Fruit fly (Drosophila melanogaster): ENCODE results near the gene MagR.

MagR gene

DNA sequence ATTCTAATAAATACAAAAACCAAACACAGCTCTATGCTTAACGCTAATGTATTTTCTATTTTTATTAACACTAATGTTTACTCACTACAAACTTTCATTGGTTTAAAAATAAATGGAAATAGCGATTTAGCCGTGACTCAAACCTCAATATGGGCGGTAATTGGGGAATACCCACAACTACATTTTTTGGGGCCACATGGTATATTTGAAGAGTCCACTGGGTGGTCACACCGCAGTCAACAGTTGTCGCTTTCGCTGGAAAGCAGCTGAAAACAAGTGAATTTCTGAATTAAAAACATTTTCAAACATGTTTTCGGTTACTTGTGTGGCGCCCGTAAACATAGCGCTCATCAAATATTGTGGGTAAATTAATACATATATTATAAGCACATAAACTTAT lies 14.9 kb downstream of the MagR start, which contains the start of gene Mvd (continued):
- TF ChIP-seq yki (optimal IDR thresholded peaks at IDR 0.05) (no peak), grau (tag; optimal IDR thresholded peaks at IDR 0.05) (no peak), CG3163 (GFP tag; optimal IDR thresholded peaks at IDR 0.05) (no peak), Dfd (GFP tag; optimal IDR thresholded peaks at IDR 0.05) (no peak), unpg (GFP tag; optimal IDR thresholded peaks at IDR 0.05) (no peak), CG17912 (GFP tag; optimal IDR thresholded peaks at IDR 0.05) (no peak), CG5245 (GFP tag; optimal IDR thresholded peaks at IDR 0.05) (no peak), dmrt99B (tag; optimal IDR thresholded peaks at IDR 0.05) (no peak), sens-2 (GFP tag; IDR thresholded peaks at IDR 0.05) (no peak), chn (GFP tag; optimal IDR thresholded peaks at IDR 0.05) (no peak), slp2 (GFP tag; optimal IDR thresholded peaks at IDR 0.05) (no peak), CG12155 (GFP tag; optimal IDR thresholded peaks at IDR 0.05) (no peak), Bgb (GFP tag; IDR thresholded peaks at IDR 0.05; ENCODE audit: partially characterized antibody) (peak; percentile 51), Hr39 (optimal IDR thresholded peaks at IDR 0.05) (no peak), CG1647 (GFP tag; optimal IDR thresholded peaks at IDR 0.05) (no peak), chinmo (GFP tag; IDR thresholded peaks at IDR 0.05; ENCODE audit: partially characterized antibody) (0 out of 4 replicates have a peak, but pooled peaks have one; percentile 37), NK7.1 (GFP tag; optimal IDR thresholded peaks at IDR 0.05) (no peak), wek (GFP tag; optimal IDR thresholded peaks at IDR 0.05) (peak; percentile 99), sisA (GFP tag; IDR thresholded peaks at IDR 0.05) (no peak), bowl (GFP tag; IDR thresholded peaks at IDR 0.05) (no peak), hbn (GFP tag; IDR thresholded peaks at IDR 0.05; ENCODE audit: partially characterized antibody) (no peak), repo (GFP tag; optimal IDR thresholded peaks at IDR 0.05) (no peak), C15 (GFP tag; IDR thresholded peaks at IDR 0.05) (no peak), Ada2b (GFP tag; IDR thresholded peaks at IDR 0.05) (no peak), gfzf (GFP tag; optimal IDR thresholded peaks at IDR 0.05) (peak; percentile 94), CG3838 (GFP tag; optimal IDR thresholded peaks at IDR 0.05) (no peak), Bdp1 (GFP tag; optimal IDR thresholded peaks at IDR 0.05) (no peak), CG1603 (tag; optimal IDR thresholded peaks at IDR 0.05) (peak; percentile 84), pzg (GFP tag; optimal IDR thresholded peaks at IDR 0.05) (peak; percentile 92), E2f2 (GFP tag; IDR thresholded peaks at IDR 0.05) (peak; percentile 58), Lpt (GFP tag; optimal IDR thresholded peaks at IDR 0.05) (no peak), Hr3 (GFP tag; optimal IDR thresholded peaks at IDR 0.05) (peak; percentile 0), Xbp1 (GFP tag; optimal IDR thresholded peaks at IDR 0.05) (peak; percentile 14), zfh1 (GFP tag; IDR thresholded peaks at IDR 0.05) (0 out of 3 replicates have a peak, but pooled peaks have one; percentile 21), crc (GFP tag; optimal IDR thresholded peaks at IDR 0.05) (no peak), fd64A (GFP tag; optimal IDR thresholded peaks at IDR 0.05) (no peak), CG33213 (GFP tag; optimal IDR thresholded peaks at IDR 0.05) (peak; percentile 31), insv (GFP tag; optimal IDR thresholded peaks at IDR 0.05) (peak in 1 of 2 experiments; percentile 24), YL-1 (GFP tag; optimal IDR thresholded peaks at IDR 0.05) (peak; percentile 77), Camta (GFP tag; optimal IDR thresholded peaks at IDR 0.05) (no peak), phol (tag; optimal IDR thresholded peaks at IDR 0.05) (peak; percentile 60), amos (GFP tag; IDR thresholded peaks at IDR 0.05; ENCODE audit: partially characterized antibody) (peak; percentile 18; the same call in 1 of the 2 replicates), CG15696 (tag; optimal IDR thresholded peaks at IDR 0.05) (no peak), zen2 (GFP tag; IDR thresholded peaks at IDR 0.05; ENCODE audit: partially characterized antibody) (no peak), HLH4C (GFP tag; IDR thresholded peaks at IDR 0.05; ENCODE audit: partially characterized antibody) (peak; percentile 13; the same call in 1 of the 3 replicates), D (optimal IDR thresholded peaks at IDR 0.05) (no peak), D (GFP tag; optimal IDR thresholded peaks at IDR 0.05) (no peak), CG7357 (GFP tag; IDR thresholded peaks at IDR 0.05) (no peak), CG3281 (GFP tag; optimal IDR thresholded peaks at IDR 0.05) (no peak), gt (GFP tag; IDR thresholded peaks at IDR 0.05) (no peak), Dref (GFP tag; IDR thresholded peaks at IDR 0.05) (peak; percentile 46), fd3F (GFP tag; optimal IDR thresholded peaks at IDR 0.05) (no peak), cas (GFP tag; IDR thresholded peaks at IDR 0.05) (no peak)

Data from whole organism, embryonic.